Fruit fly (Drosophila melanogaster): ENCODE results near the gene CAH4.

CAH4 gene

DNA sequence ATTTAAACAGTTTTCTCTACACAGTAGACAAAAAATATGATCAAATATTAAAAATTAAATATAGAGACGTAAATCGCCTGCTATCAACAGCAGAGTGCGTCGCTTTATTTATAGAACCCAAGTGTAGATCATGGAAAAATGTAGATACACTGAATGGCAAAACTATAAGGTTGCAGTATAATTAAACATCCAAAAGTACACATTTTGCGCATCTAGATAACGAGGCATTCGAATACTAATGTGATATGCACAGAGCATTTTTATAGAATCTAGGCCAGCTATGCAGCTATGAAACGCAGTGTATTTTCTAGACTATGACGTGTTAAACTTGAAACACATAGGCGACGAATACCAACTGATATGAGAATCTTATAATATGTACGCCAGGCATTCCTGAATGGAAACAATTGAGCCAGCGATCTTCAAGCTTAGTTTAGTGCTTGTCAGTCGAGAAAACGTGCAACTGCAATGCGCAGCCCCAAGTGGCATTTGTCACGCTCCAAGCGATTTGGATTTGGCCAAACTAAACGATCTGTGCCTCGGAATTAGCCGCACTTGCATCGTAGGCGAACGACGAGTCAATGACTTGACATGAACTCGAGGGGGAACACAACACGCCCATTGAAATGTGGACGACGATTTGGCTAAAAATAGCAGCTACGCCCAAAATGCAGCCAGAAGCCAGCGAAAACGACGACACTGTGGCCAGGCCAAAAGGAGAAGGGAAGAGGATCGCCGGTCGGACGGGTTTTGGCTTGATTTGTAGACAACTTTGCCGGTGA lies 46.3 kb downstream of the CAH4 start (continued):
- TF ChIP-seq ss (GFP tag; optimal IDR thresholded peaks at IDR 0.05): peak in 1 of 2 experiments; percentile 67
- peak; percentile 90 for TF ChIP-seq esn (GFP tag; optimal IDR thresholded peaks at IDR 0.05)
- no peak for TF ChIP-seq Smox (GFP tag; optimal IDR thresholded peaks at IDR 0.05)
- TF ChIP-seq Ets21C (GFP tag; optimal IDR thresholded peaks at IDR 0.05): peak; percentile 72
- peak; percentile 99 for TF ChIP-seq Ets96B (tag; optimal IDR thresholded peaks at IDR 0.05)
- peak; percentile 90 for TF ChIP-seq pdm3 (GFP tag; optimal IDR thresholded peaks at IDR 0.05)
- TF ChIP-seq OdsH (GFP tag; optimal IDR thresholded peaks at IDR 0.05): no peak
- TF ChIP-seq CG11902 (GFP tag; optimal IDR thresholded peaks at IDR 0.05): peak; percentile 53
- TF ChIP-seq Sox14 (GFP tag; optimal IDR thresholded peaks at IDR 0.05): peak; percentile 94
- TF ChIP-seq salr (GFP tag; optimal IDR thresholded peaks at IDR 0.05): peak in 1 of 2 experiments; percentile 91
- no peak for TF ChIP-seq Blimp-1 (GFP tag; optimal IDR thresholded peaks at IDR 0.05)

DNA sequence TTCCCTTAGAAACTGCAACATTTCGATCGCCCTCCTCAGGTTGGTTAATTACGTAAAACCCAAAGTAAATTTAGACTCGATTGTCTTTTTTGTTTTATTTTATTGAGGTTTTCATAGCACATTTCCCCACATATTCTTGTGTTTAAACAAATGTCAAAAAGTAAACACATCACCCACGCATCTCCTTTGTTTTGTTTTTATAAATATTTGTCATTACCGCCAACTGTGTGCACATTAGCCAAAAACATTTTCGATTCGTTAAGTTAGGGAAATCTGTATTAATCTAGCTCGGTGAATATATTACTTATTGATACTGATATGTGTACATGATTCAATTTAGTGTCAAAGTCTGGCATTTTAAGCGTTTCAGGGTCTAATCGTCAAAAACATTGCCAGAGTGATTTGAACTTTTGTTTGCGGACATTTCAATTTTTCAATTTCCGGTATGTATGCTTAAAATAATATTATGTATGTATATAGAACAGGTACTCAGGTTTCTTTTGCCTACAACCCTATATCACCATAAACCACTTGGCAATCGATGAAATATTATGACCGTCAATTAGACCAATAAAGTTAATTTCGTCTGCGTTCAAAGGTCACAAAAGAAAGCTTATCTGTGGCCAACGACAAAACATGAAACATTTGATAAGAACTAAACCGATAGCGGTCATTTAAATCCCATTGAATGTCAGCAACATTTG lies 47.6 kb downstream of the CAH4 start:
- TF ChIP-seq Blimp-1 (GFP tag; optimal IDR thresholded peaks at IDR 0.05) (no peak), vri (GFP tag; optimal IDR thresholded peaks at IDR 0.05) (peak; percentile 65), Sox15 (GFP tag; optimal IDR thresholded peaks at IDR 0.05) (no peak), CG6808 (GFP tag; optimal IDR thresholded peaks at IDR 0.05) (no peak), fkh (GFP tag; optimal IDR thresholded peaks at IDR 0.05) (peak; percentile 87), dac (GFP tag; optimal IDR thresholded peaks at IDR 0.05) (no peak), spab (GFP tag; optimal IDR thresholded peaks at IDR 0.05) (no peak), topi (GFP tag; optimal IDR thresholded peaks at IDR 0.05) (no peak), CG31627 (GFP tag; optimal IDR thresholded peaks at IDR 0.05) (no peak), CG11902 (GFP tag; optimal IDR thresholded peaks at IDR 0.05) (no peak), OdsH (GFP tag; optimal IDR thresholded peaks at IDR 0.05) (no peak)

dm6 chr3R:24807321-24807720 lies 50.0 kb downstream of the CAH4 start, which contains the start of gene CG6980:
Gene CG6980 (plus strand): TSS chr3R:24807621.
- TF ChIP-seq vri (GFP tag; optimal IDR thresholded peaks at IDR 0.05) (no peak), dac (GFP tag; optimal IDR thresholded peaks at IDR 0.05) (no peak), OdsH (GFP tag; optimal IDR thresholded peaks at IDR 0.05) (no peak), Ets21C (GFP tag; optimal IDR thresholded peaks at IDR 0.05) (no peak), CG15336 (GFP tag; IDR thresholded peaks at IDR 0.05) (no peak)
